Fruit fly (Drosophila melanogaster) whole organism, embryonic: ENCODE measurements around the gene CG13373.

Experiments used
- BEAF-32 ChIP-seq: fragments of 200-800 bp; sonication (Bioruptor generic); optimal IDR thresholded peaks from 3 replicates; lab custom pipeline; 2017; ENCODE audit warnings: missing biosample characterization, missing genetic modification characterization, mild to moderate bottlenecking, moderate library complexity, missing genetic modification reagents
- CG10267 ChIP-seq: fragments of 200-800 bp; sonication (Bioruptor generic); optimal IDR thresholded peaks from 2 replicates; lab custom pipeline; 2018; ENCODE audit warnings: missing biosample characterization, mild to moderate bottlenecking, missing genetic modification characterization, moderate library complexity
- CG11504 ChIP-seq: fragments of 200-800 bp; sonication (Bioruptor generic); optimal IDR thresholded peaks from 3 replicates; lab custom pipeline; 2019; ENCODE audit warnings: missing biosample characterization, mild to moderate bottlenecking, missing genetic modification characterization, moderate library complexity
- CG13296 ChIP-seq: fragments of 200-800 bp; sonication (Bioruptor generic); optimal IDR thresholded peaks from 3 replicates; lab custom pipeline; 2018; ENCODE audit warnings: missing biosample characterization, mild to moderate bottlenecking, missing genetic modification characterization
- CG15514 ChIP-seq: fragments of 200-800 bp; sonication (Bioruptor generic); optimal IDR thresholded peaks from 3 replicates; lab custom pipeline; 2017; ENCODE audit warnings: missing biosample characterization, missing genetic modification characterization, mild to moderate bottlenecking, moderate library complexity, missing genetic modification reagents
- CG17186 ChIP-seq: fragments of 200-800 bp; sonication (Bioruptor generic); optimal IDR thresholded peaks from 3 replicates; lab custom pipeline; 2017; ENCODE audit warnings: missing biosample characterization, missing genetic modification reagents, missing genetic modification characterization
- CG2116 ChIP-seq: fragments of 200-800 bp; sonication (Bioruptor generic); optimal IDR thresholded peaks from 3 replicates; lab custom pipeline; 2018; ENCODE audit warnings: missing biosample characterization, mild to moderate bottlenecking, missing genetic modification characterization
- CG2120 ChIP-seq: fragments of 200-800 bp; sonication (Bioruptor generic); optimal IDR thresholded peaks from 3 replicates; lab custom pipeline; 2016; ENCODE audit warnings: missing biosample characterization, missing genetic modification characterization
- CG34376 ChIP-seq: fragments of 200-800 bp; sonication (Bioruptor generic); optimal IDR thresholded peaks from 2 replicates; lab custom pipeline; 2018; ENCODE audit warnings: missing biosample characterization, mild to moderate bottlenecking, missing genetic modification characterization
- CG3995 ChIP-seq: fragments of 200-800 bp; sonication (Bioruptor generic); optimal IDR thresholded peaks from 3 replicates; lab custom pipeline; 2016; ENCODE audit warnings: missing biosample characterization, missing genetic modification characterization
- CG4617 ChIP-seq: fragments of 200-800 bp; sonication (Bioruptor generic); optimal IDR thresholded peaks from 3 replicates; lab custom pipeline; 2016; ENCODE audit warnings: missing biosample characterization, missing genetic modification characterization, borderline replicate concordance
- CG6765 ChIP-seq: fragments of 200-800 bp; sonication (Bioruptor generic); optimal IDR thresholded peaks from 3 replicates; lab custom pipeline; 2017; ENCODE audit warnings: missing biosample characterization, mild to moderate bottlenecking, missing genetic modification characterization
- CG8290 ChIP-seq, 3 experiments: fragments of 200-800 bp; sonication (Bioruptor generic); optimal IDR thresholded peaks; 2 replicates each; lab custom pipeline; 2016 to 2019; ENCODE audit warnings: missing biosample characterization in 3 of 3, missing genetic modification characterization in 3 of 3, mild to moderate bottlenecking in 2 of 3, moderate library complexity in 1 of 3
- CG9797 ChIP-seq: fragments of 200-800 bp; sonication (Bioruptor generic); optimal IDR thresholded peaks from 3 replicates; lab custom pipeline; 2018; ENCODE audit warnings: missing biosample characterization, mild to moderate bottlenecking, missing genetic modification characterization
- CoRest ChIP-seq: fragments of 200-800 bp; sonication (Bioruptor generic); optimal IDR thresholded peaks from 3 replicates; lab custom pipeline; 2018; ENCODE audit warnings: missing biosample characterization, mild to moderate bottlenecking, missing genetic modification characterization, moderate library complexity
- D ChIP-seq, 2 experiments: fragments of 200-800 bp in 1 of 2; fragments of >200 bp in 1 of 2; sonication (Bioruptor generic) in 1 of 2; optimal IDR thresholded peaks; 2 replicates in 1 of 2; 3 replicates in 1 of 2; lab custom pipeline; 2017; ENCODE audit warnings: mild to moderate bottlenecking in 1 of 2, missing biosample characterization in 1 of 2, missing genetic modification characterization in 1 of 2, missing genetic modification reagents in 1 of 2
- Deaf1 ChIP-seq: fragments of 200-800 bp; optimal IDR thresholded peaks from 3 replicates; lab custom pipeline; 2019; ENCODE audit warnings: missing biosample characterization, mild to moderate bottlenecking, missing genetic modification characterization, moderate library complexity
- Dp ChIP-seq: fragments of 200-800 bp; sonication (Bioruptor generic); optimal IDR thresholded peaks from 2 replicates; lab custom pipeline; 2018; ENCODE audit warnings: missing biosample characterization, mild to moderate bottlenecking, missing genetic modification characterization, moderate library complexity
- Dref ChIP-seq: fragments of 200-800 bp; sonication (Bioruptor generic); IDR thresholded peaks from 2 replicates; pipeline ENCODE4 v1.3.6; 2022; ENCODE audit warnings: missing biosample characterization, missing genetic modification characterization
- Ets97D ChIP-seq: fragments of 200-800 bp; sonication (Bioruptor generic); optimal IDR thresholded peaks from 3 replicates; lab custom pipeline; 2016; ENCODE audit warnings: missing biosample characterization, missing genetic modification characterization
- HmgD ChIP-seq: fragments of 200-800 bp; sonication (Bioruptor generic); optimal IDR thresholded peaks from 3 replicates; lab custom pipeline; 2016; ENCODE audit warnings: missing biosample characterization, missing genetic modification characterization
- MBD-R2 ChIP-seq: fragments of 200-800 bp; sonication (Bioruptor generic); IDR thresholded peaks from 2 replicates; pipeline ENCODE4 v1.3.6; 2022; ENCODE audit warnings: missing biosample characterization, missing genetic modification characterization
- MESR4 ChIP-seq: fragments of 200-800 bp; sonication (Bioruptor generic); optimal IDR thresholded peaks from 2 replicates; lab custom pipeline; 2018; ENCODE audit warnings: missing biosample characterization, mild to moderate bottlenecking, missing genetic modification characterization, moderate library complexity
- Myb ChIP-seq: fragments of 200-800 bp; sonication (Bioruptor generic); optimal IDR thresholded peaks from 2 replicates; lab custom pipeline; 2016; ENCODE audit warnings: missing biosample characterization, missing genetic modification characterization
- Opbp ChIP-seq: fragments of 200-800 bp; sonication (Bioruptor generic); IDR thresholded peaks from 3 replicates; pipeline ENCODE4 v1.3.6; 2022; ENCODE audit warnings: missing biosample characterization, missing genetic modification characterization; ENCODE audit not compliant: partially characterized antibody
- Scr ChIP-seq: fragments of 200-800 bp; sonication (Bioruptor generic); IDR thresholded peaks from 2 replicates; pipeline ENCODE4 v1.3.6; 2022; ENCODE audit warnings: missing biosample characterization, missing genetic modification characterization; ENCODE audit not compliant: partially characterized antibody
- Side ChIP-seq: fragments of 200-800 bp; sonication (Bioruptor generic); optimal IDR thresholded peaks from 2 replicates; lab custom pipeline; 2016; ENCODE audit warnings: missing biosample characterization, missing genetic modification characterization
- Sin3A ChIP-seq: fragments of >200 bp; optimal IDR thresholded peaks from 2 replicates; lab custom pipeline; 2018
- Ssrp ChIP-seq: fragments of 200-800 bp; sonication (Bioruptor generic); optimal IDR thresholded peaks from 2 replicates; lab custom pipeline; 2018; ENCODE audit warnings: missing biosample characterization, mild to moderate bottlenecking, missing genetic modification characterization, moderate library complexity
- YL-1 ChIP-seq: fragments of 200-800 bp; sonication (Bioruptor generic); optimal IDR thresholded peaks from 3 replicates; lab custom pipeline; 2017; ENCODE audit warnings: missing biosample characterization, mild to moderate bottlenecking, missing genetic modification characterization
- amos ChIP-seq: fragments of 200-800 bp; sonication (Bioruptor generic); IDR thresholded peaks from 2 replicates; pipeline ENCODE4 v1.3.6; 2022; ENCODE audit warnings: missing biosample characterization, missing genetic modification characterization; ENCODE audit not compliant: partially characterized antibody
- bbx ChIP-seq: fragments of 200-800 bp; sonication (Bioruptor generic); IDR thresholded peaks from 2 replicates; pipeline ENCODE4 v1.3.6; 2022; ENCODE audit warnings: missing biosample characterization, missing genetic modification characterization; ENCODE audit not compliant: partially characterized antibody
- cg ChIP-seq: fragments of 200-800 bp; sonication (Bioruptor generic); optimal IDR thresholded peaks from 3 replicates; lab custom pipeline; 2019; ENCODE audit warnings: missing biosample characterization, mild to moderate bottlenecking, missing genetic modification characterization, moderate library complexity
- chif ChIP-seq, 2 experiments: fragments of 200-800 bp; sonication (Bioruptor generic); optimal IDR thresholded peaks; 3 replicates each; lab custom pipeline; 2016; ENCODE audit warnings: missing biosample characterization in 2 of 2, missing genetic modification characterization in 2 of 2
- crp ChIP-seq, 2 experiments: fragments of 200-800 bp; sonication (Bioruptor generic); optimal IDR thresholded peaks; 2 replicates in 1 of 2; 3 replicates in 1 of 2; lab custom pipeline; 2017; ENCODE audit warnings: missing biosample characterization in 2 of 2, missing genetic modification characterization in 2 of 2, mild to moderate bottlenecking in 1 of 2, moderate library complexity in 1 of 2
- gfzf ChIP-seq: fragments of 200-800 bp; sonication (Bioruptor generic); optimal IDR thresholded peaks from 2 replicates; lab custom pipeline; 2016; ENCODE audit warnings: missing biosample characterization, mild to moderate bottlenecking, missing genetic modification characterization, moderate library complexity
- grau ChIP-seq: fragments of 200-800 bp; optimal IDR thresholded peaks from 3 replicates; lab custom pipeline; 2019; ENCODE audit warnings: missing biosample characterization, mild to moderate bottlenecking, missing genetic modification characterization, moderate library complexity
- hb ChIP-seq: fragments of 200-800 bp; sonication (Bioruptor generic); IDR thresholded peaks from 3 replicates; pipeline ENCODE4 v1.3.6; 2022; ENCODE audit warnings: missing biosample characterization, missing genetic modification characterization; ENCODE audit not compliant: partially characterized antibody
- klu ChIP-seq: fragments of 200-800 bp; sonication (Bioruptor generic); IDR thresholded peaks from 2 replicates; pipeline ENCODE4 v1.3.6; 2022; ENCODE audit warnings: missing biosample characterization, missing genetic modification characterization
- nau ChIP-seq: fragments of 200-800 bp; sonication (Bioruptor generic); optimal IDR thresholded peaks from 3 replicates; lab custom pipeline; 2017; ENCODE audit warnings: missing biosample characterization, mild to moderate bottlenecking, missing genetic modification characterization, missing genetic modification reagents
- phol ChIP-seq: fragments of 200-800 bp; sonication (Bioruptor generic); optimal IDR thresholded peaks from 3 replicates; lab custom pipeline; 2018; ENCODE audit warnings: missing biosample characterization, mild to moderate bottlenecking, missing genetic modification characterization, moderate library complexity
- row ChIP-seq: fragments of 200-800 bp; sonication (Bioruptor generic); IDR thresholded peaks from 3 replicates; pipeline ENCODE4 v1.3.6; 2022; ENCODE audit warnings: missing biosample characterization, missing genetic modification characterization
- sens ChIP-seq: fragments of 200-800 bp; sonication (Bioruptor generic); peaks from one replicate; lab custom pipeline; 2016; ENCODE audit warnings: missing biosample characterization, missing genetic modification characterization
- stwl ChIP-seq: fragments of 200-800 bp; sonication (Bioruptor generic); optimal IDR thresholded peaks from 3 replicates; lab custom pipeline; 2018; ENCODE audit warnings: missing biosample characterization, mild to moderate bottlenecking, missing genetic modification characterization, moderate library complexity
- sug ChIP-seq: fragments of 200-800 bp; optimal IDR thresholded peaks from 2 replicates; lab custom pipeline; 2019; ENCODE audit warnings: missing biosample characterization, mild to moderate bottlenecking, missing genetic modification characterization, moderate library complexity
- toy ChIP-seq: fragments of 200-800 bp; sonication (Bioruptor generic); IDR thresholded peaks from 2 replicates; pipeline ENCODE4 v1.3.6; 2022; ENCODE audit warnings: missing biosample characterization, missing genetic modification characterization
- tup ChIP-seq: fragments of 200-800 bp; sonication (Bioruptor generic); optimal IDR thresholded peaks from 2 replicates; lab custom pipeline; 2016; ENCODE audit warnings: missing biosample characterization, mild to moderate bottlenecking, missing genetic modification characterization, moderate library complexity
- tx ChIP-seq: fragments of 200-800 bp; sonication (Bioruptor generic); optimal IDR thresholded peaks from 2 replicates; lab custom pipeline; 2016; ENCODE audit warnings: missing biosample characterization, missing genetic modification characterization

Gene CG13373

DNA sequence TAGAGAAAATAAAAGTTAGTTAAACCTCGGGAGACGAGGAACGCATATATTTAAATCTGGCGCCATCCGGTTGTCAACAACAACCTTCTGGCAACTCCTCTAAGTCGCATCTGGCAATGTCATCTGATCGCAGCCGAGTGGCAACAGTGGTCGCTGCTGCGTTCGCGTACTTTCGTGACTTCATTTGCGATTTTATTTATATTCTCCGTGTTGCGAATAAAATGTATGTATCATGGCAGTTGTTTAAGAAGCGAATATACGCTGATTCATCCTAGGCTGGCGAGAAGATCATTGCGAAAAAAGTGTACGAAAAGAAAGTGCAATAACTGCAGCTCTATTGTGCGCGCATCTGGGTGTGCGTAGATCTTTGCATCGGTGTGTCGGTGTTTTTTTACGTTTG, 19.5 kb downstream of the CG13373 start, which contains the start of gene svr (continued):
- no peak for TF ChIP-seq CG6765
- TF ChIP-seq amos (GFP tag; lab: Robert Waterston, UW) = peak; percentile 48; the same call in 1 of the 2 replicates
- TF ChIP-seq sens (GFP tag; lab: Kevin White, UChicago) = peak; percentile 83
- peak; percentile 40; the same call in 1 of the 2 replicates for TF ChIP-seq Dref (GFP tag; lab: Robert Waterston, UW)
- TF ChIP-seq MBD-R2 (GFP tag; lab: Robert Waterston, UW) = peak; percentile 42
- peak; percentile 9 for TF ChIP-seq CG34376 (GFP tag; lab: Kevin White, UChicago)
- TF ChIP-seq stwl (tag; lab: Kevin White, UChicago) = peak; percentile 18
- TF ChIP-seq toy = no peak
- peak; percentile 78 for TF ChIP-seq cg
- TF ChIP-seq chif (GFP tag; optimal IDR thresholded peaks at IDR 0.05; lab: Kevin White, UChicago) = no peak
- TF ChIP-seq CG4617 (GFP tag; lab: Kevin White, UChicago) = peak; percentile 58
- peak; percentile 45 for TF ChIP-seq Ets97D
- peak; percentile 91 for TF ChIP-seq Dp
- peak; percentile 12 for TF ChIP-seq CG2116 (GFP tag; lab: Kevin White, UChicago)
- no peak for TF ChIP-seq Side (GFP tag; lab: Kevin White, UChicago)
- peak; percentile 18 for TF ChIP-seq sug (tag; lab: Kevin White, UChicago)
- no peak for TF ChIP-seq tup
- peak; percentile 55 for TF ChIP-seq MESR4 (GFP tag; lab: Kevin White, UChicago)
- TF ChIP-seq CG8290 (GFP tag; optimal IDR thresholded peaks at IDR 0.05; lab: Kevin White, UChicago) = no peak
- TF ChIP-seq CG8290 (tag; optimal IDR thresholded peaks at IDR 0.05; lab: Kevin White, UChicago) = peak in 1 of 2 experiments; percentile 37
- TF ChIP-seq CoRest (tag; lab: Kevin White, UChicago) = peak; percentile 15
- peak; percentile 59 for TF ChIP-seq BEAF-32 (GFP tag; lab: Kevin White, UChicago)
- TF ChIP-seq D (optimal IDR thresholded peaks at IDR 0.05; lab: Kevin White, UChicago) = no peak
- no peak for TF ChIP-seq D (GFP tag; optimal IDR thresholded peaks at IDR 0.05; lab: Kevin White, UChicago)
- peak; percentile 19 for TF ChIP-seq gfzf
- TF ChIP-seq Myb = peak; percentile 19
- peak; percentile 64 for TF ChIP-seq CG15514 (GFP tag; lab: Kevin White, UChicago)
- TF ChIP-seq CG10267 (tag; lab: Kevin White, UChicago) = peak; percentile 37
- peak; percentile 23 for TF ChIP-seq Sin3A (lab: Kevin White, UChicago)
- no peak for TF ChIP-seq HmgD (GFP tag; lab: Kevin White, UChicago)
- TF ChIP-seq Ssrp = no peak
- no peak for TF ChIP-seq CG2120
- TF ChIP-seq phol (tag; lab: Kevin White, UChicago) = peak; percentile 17
- TF ChIP-seq CG9797 = peak; percentile 38
- peak; percentile 55 for TF ChIP-seq Deaf1 (tag; lab: Kevin White, UChicago)
- no peak for TF ChIP-seq nau (GFP tag; lab: Kevin White, UChicago)
- TF ChIP-seq Opbp (GFP tag; lab: Robert Waterston, UW) = 0 out of 3 replicates have a peak, but pooled peaks have one; percentile 26
- peak; percentile 89 for TF ChIP-seq CG3995 (GFP tag; lab: Kevin White, UChicago)
- TF ChIP-seq CG17186 (GFP tag; lab: Kevin White, UChicago) = peak; percentile 84
- peak; percentile 35 for TF ChIP-seq YL-1 (GFP tag; lab: Kevin White, UChicago)
- TF ChIP-seq bbx (GFP tag; lab: Robert Waterston, UW) = peak; percentile 58
- TF ChIP-seq hb (GFP tag; lab: Robert Waterston, UW) = no peak
- 0 out of 3 replicates have a peak, but pooled peaks have one; percentile 9 for TF ChIP-seq row (GFP tag; lab: Robert Waterston, UW)
- peak in 1 of 2 experiments; percentile 56 for TF ChIP-seq crp (GFP tag; optimal IDR thresholded peaks at IDR 0.05; lab: Kevin White, UChicago)
- TF ChIP-seq grau = no peak
- TF ChIP-seq CG11504 (tag; lab: Kevin White, UChicago) = peak; percentile 12
- TF ChIP-seq CG13296 = no peak
- TF ChIP-seq tx = no peak
- TF ChIP-seq klu (GFP tag; lab: Robert Waterston, UW) = no peak
- peak; percentile 39 for TF ChIP-seq Scr (GFP tag; lab: Robert Waterston, UW)
